Worm (Caenorhabditis elegans) whole organism, L4 larva: ENCODE measurements around the gene bcl-11.

Experiments
- nhr-28 ChIP-seq: fragments of 150-350 bp; optimal IDR thresholded peaks from 2 replicates; lab custom pipeline; 2014; ENCODE audit warnings: missing biosample characterization, missing genetic modification characterization
- pha-4 ChIP-seq, 2 experiments: fragments of 150-350 bp in 1 of 2; fragments of 200-800 bp in 1 of 2; sonication (Bioruptor generic) in 1 of 2; IDR thresholded peaks in 1 of 2; optimal IDR thresholded peaks in 1 of 2; 2 replicates each; pipeline versions ENCODE4 v1.3.6 to Lab custom; 2014 to 2022; ENCODE audit warnings: missing genetic modification characterization in 2 of 2, missing genetic modification reagents in 2 of 2, missing biosample characterization in 1 of 2, missing compliant biosample characterization in 1 of 2
- spr-1 ChIP-seq: sonication (generic microtip); optimal IDR thresholded peaks from 2 replicates; lab custom pipeline; 2016; ENCODE audit warnings: mild to moderate bottlenecking, missing genetic modification characterization, missing compliant biosample characterization
- zag-1 ChIP-seq: fragments of 150-350 bp; optimal IDR thresholded peaks from 2 replicates; lab custom pipeline; 2014; ENCODE audit warnings: missing biosample characterization, missing genetic modification characterization

DNA sequence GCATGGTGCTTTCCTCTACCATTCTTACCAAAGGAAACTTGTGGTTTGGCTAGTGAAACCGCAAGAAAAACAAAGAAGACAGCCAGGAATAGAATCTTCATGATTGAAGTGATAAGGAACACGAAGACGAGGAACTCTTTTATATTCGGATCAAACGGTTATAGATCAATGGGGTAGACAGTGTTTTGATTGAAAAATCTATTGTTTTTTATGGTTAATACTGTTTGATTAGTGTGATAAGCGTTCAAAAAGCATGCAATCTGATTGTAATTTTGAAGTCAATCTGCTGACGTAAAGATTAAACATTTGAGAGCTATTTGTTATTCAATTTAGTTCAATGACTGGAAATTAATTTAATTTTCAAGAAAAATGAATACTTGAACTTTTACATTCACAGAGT, 33.8 kb downstream of the bcl-11 start, which contains the start of gene F57F4.2:
- TF ChIP-seq pha-4 (GFP tag; IDR thresholded peaks at IDR 0.05; lab: Robert Waterston, UW) (no peak), pha-4 (tag; optimal IDR thresholded peaks at IDR 0.05; lab: Kevin White, UChicago) (no peak), zag-1 (tag; lab: Kevin White, UChicago) (no peak), spr-1 (tag; lab: Kevin White, UChicago) (no peak), nhr-28 (no peak)
